Worm (Caenorhabditis elegans) whole organism, L1 larva: ENCODE measurements around the gene C44C10.5.

Experiments used
- C34B4.2 ChIP-seq: sonication (generic microtip); optimal IDR thresholded peaks from 2 replicates; lab custom pipeline; 2017; ENCODE audit warnings: mild to moderate bottlenecking, missing genetic modification characterization, missing compliant biosample characterization
- F16B12.6 ChIP-seq: fragments of 150-350 bp; optimal IDR thresholded peaks from 2 replicates; lab custom pipeline; 2014; ENCODE audit warnings: missing biosample characterization, missing genetic modification characterization
- Y116A8C.19 ChIP-seq: sonication (generic microtip); optimal IDR thresholded peaks from 2 replicates; lab custom pipeline; 2016; ENCODE audit warnings: missing compliant biosample characterization, missing genetic modification characterization, borderline replicate concordance
- alr-1 ChIP-seq: fragments of 200-800 bp; sonication (Bioruptor generic); optimal IDR thresholded peaks from 2 replicates; lab custom pipeline; 2018; ENCODE audit warnings: borderline replicate concordance, mild to moderate bottlenecking, missing genetic modification characterization, missing compliant biosample characterization
- ama-1 ChIP-seq: fragments of 150-350 bp; optimal IDR thresholded peaks from 2 replicates; lab custom pipeline; 2014
- blmp-1 ChIP-seq: fragments of 150-350 bp; optimal IDR thresholded peaks from 2 replicates; lab custom pipeline; 2014; ENCODE audit warnings: missing biosample characterization, missing genetic modification characterization
- ceh-63 ChIP-seq: fragments of 200-800 bp; sonication (Bioruptor generic); optimal IDR thresholded peaks from 2 replicates; lab custom pipeline; 2018; ENCODE audit warnings: mild to moderate bottlenecking, missing genetic modification characterization, missing compliant biosample characterization
- ceh-8 ChIP-seq: fragments of 200-800 bp; sonication (Bioruptor generic); optimal IDR thresholded peaks from 2 replicates; lab custom pipeline; 2018; ENCODE audit warnings: mild to moderate bottlenecking, missing genetic modification characterization, moderate library complexity, missing compliant biosample characterization
- ceh-82 ChIP-seq, 3 experiments: fragments of 150-350 bp in 1 of 3; sonication (generic microtip) in 2 of 3; optimal IDR thresholded peaks; 2 replicates each; lab custom pipeline; 2014 to 2017; ENCODE audit warnings: missing biosample characterization in 3 of 3, missing genetic modification characterization in 3 of 3
- ceh-88 ChIP-seq: fragments of 200-800 bp; sonication (Bioruptor generic); IDR thresholded peaks from 2 replicates; pipeline ENCODE4 v1.3.6; 2022; ENCODE audit warnings: missing genetic modification characterization, missing compliant biosample characterization
- ces-1 ChIP-seq: fragments of 150-350 bp; optimal IDR thresholded peaks from 2 replicates; lab custom pipeline; 2014; ENCODE audit warnings: missing biosample characterization, missing genetic modification reagents, missing genetic modification characterization
- efl-1 ChIP-seq, 4 experiments: fragments of 150-350 bp; optimal IDR thresholded peaks in 3 of 4; peaks in 1 of 4; 1 replicate in 1 of 4; 2 replicates in 3 of 4; lab custom pipeline; 2014; ENCODE audit warnings: missing biosample characterization in 2 of 4, missing genetic modification characterization in 2 of 4, missing genetic modification reagents in 2 of 4
- egl-13 ChIP-seq: sonication (generic microtip); optimal IDR thresholded peaks from 2 replicates; lab custom pipeline; 2016; ENCODE audit warnings: missing genotype, missing genetic modification reagents, missing genetic modification characterization, missing compliant biosample characterization
- egl-27 ChIP-seq, 2 experiments: fragments of 150-350 bp in 1 of 2; sonication (generic microtip); optimal IDR thresholded peaks; 3 replicates each; lab custom pipeline; 2017 to 2018; ENCODE audit warnings: missing biosample characterization in 2 of 2, missing genetic modification characterization in 2 of 2, missing genetic modification reagents in 2 of 2
- elt-3 ChIP-seq, 6 experiments: fragments of 150-350 bp in 1 of 6; sonication (generic microtip); optimal IDR thresholded peaks; 2 replicates each; lab custom pipeline; 2017 to 2018; ENCODE audit warnings: missing biosample characterization in 6 of 6, missing genetic modification characterization in 6 of 6, inconsistent platforms in 1 of 6
- ets-5 ChIP-seq: fragments of 200-800 bp; sonication (Bioruptor generic); IDR thresholded peaks from 2 replicates; pipeline ENCODE4 v1.3.6; 2022; ENCODE audit warnings: missing genetic modification characterization, missing compliant biosample characterization
- fkh-4 ChIP-seq: sonication (generic microtip); optimal IDR thresholded peaks from 2 replicates; lab custom pipeline; 2016; ENCODE audit warnings: missing compliant biosample characterization, missing genetic modification characterization, borderline replicate concordance
- fkh-8 ChIP-seq: sonication (generic microtip); optimal IDR thresholded peaks from 2 replicates; lab custom pipeline; 2016; ENCODE audit warnings: mild to moderate bottlenecking, missing genetic modification characterization, missing compliant biosample characterization
- grh-1 ChIP-seq: fragments of 200-800 bp; sonication (Bioruptor generic); IDR thresholded peaks from 2 replicates; pipeline ENCODE4 v1.3.6; 2022; ENCODE audit warnings: missing genetic modification reagents, missing genetic modification characterization, missing compliant biosample characterization
- hlh-17 ChIP-seq: fragments of 200-800 bp; sonication (Bioruptor generic); optimal IDR thresholded peaks from 2 replicates; lab custom pipeline; 2018; ENCODE audit warnings: missing genetic modification characterization, mild to moderate bottlenecking, missing compliant biosample characterization, moderate library complexity, borderline replicate concordance
- hlh-4 ChIP-seq: sonication (generic microtip); optimal IDR thresholded peaks from 2 replicates; lab custom pipeline; 2016; ENCODE audit warnings: mild to moderate bottlenecking, missing genetic modification characterization, missing compliant biosample characterization
- hpl-2 ChIP-seq: fragments of 150-350 bp; optimal IDR thresholded peaks from 2 replicates; lab custom pipeline; 2014; ENCODE audit warnings: missing biosample characterization, missing genetic modification reagents, missing genetic modification characterization
- irx-1 ChIP-seq: sonication (generic microtip); optimal IDR thresholded peaks from 2 replicates; lab custom pipeline; 2016; ENCODE audit warnings: missing genetic modification characterization, missing compliant biosample characterization
- lin-14 ChIP-seq: fragments of 200-800 bp; sonication (Bioruptor generic); optimal IDR thresholded peaks from 2 replicates; lab custom pipeline; 2018; ENCODE audit warnings: mild to moderate bottlenecking, missing genetic modification characterization, moderate library complexity, missing compliant biosample characterization
- lin-15B ChIP-seq: fragments of 150-350 bp; sonication (generic microtip); optimal IDR thresholded peaks from 3 replicates; lab custom pipeline; 2014; ENCODE audit warnings: missing biosample characterization, missing genetic modification characterization
- lin-35 ChIP-seq, 2 experiments: fragments of 150-350 bp; optimal IDR thresholded peaks; 2 replicates each; lab custom pipeline; 2014; ENCODE audit warnings: missing biosample characterization in 2 of 2, missing genetic modification characterization in 2 of 2, missing genetic modification reagents in 2 of 2
- lin-39 ChIP-seq: fragments of 150-350 bp; optimal IDR thresholded peaks from 2 replicates; lab custom pipeline; 2014; ENCODE audit warnings: missing biosample characterization, missing genetic modification reagents, missing genetic modification characterization
- mab-9 ChIP-seq: fragments of 200-800 bp; sonication (Bioruptor generic); IDR thresholded peaks from 2 replicates; pipeline ENCODE4 v1.3.6; 2022; ENCODE audit warnings: missing genetic modification reagents, missing genetic modification characterization, missing compliant biosample characterization
- mdl-1 ChIP-seq, 2 experiments: fragments of 150-350 bp; optimal IDR thresholded peaks; 2 replicates each; lab custom pipeline; 2014 to 2017; ENCODE audit warnings: missing biosample characterization in 2 of 2, missing genetic modification characterization in 2 of 2, inconsistent platforms in 1 of 2
- mef-2 ChIP-seq: fragments of 150-350 bp; optimal IDR thresholded peaks from 2 replicates; lab custom pipeline; 2014; ENCODE audit warnings: missing biosample characterization, missing genetic modification characterization
- mep-1 ChIP-seq: fragments of 150-350 bp; optimal IDR thresholded peaks from 2 replicates; lab custom pipeline; 2014; ENCODE audit warnings: missing biosample characterization, missing genetic modification characterization
- nhr-11 ChIP-seq: fragments of 150-350 bp; optimal IDR thresholded peaks from 2 replicates; lab custom pipeline; 2014; ENCODE audit warnings: missing biosample characterization, missing genetic modification characterization
- nhr-237 ChIP-seq: fragments of 150-350 bp; optimal IDR thresholded peaks from 2 replicates; lab custom pipeline; 2014; ENCODE audit warnings: missing biosample characterization, missing genetic modification characterization
- nhr-28 ChIP-seq: fragments of 150-350 bp; optimal IDR thresholded peaks from 2 replicates; lab custom pipeline; 2014; ENCODE audit warnings: missing biosample characterization, missing genetic modification characterization
- nhr-71 ChIP-seq: sonication (generic microtip); optimal IDR thresholded peaks from 2 replicates; lab custom pipeline; 2016; ENCODE audit warnings: mild to moderate bottlenecking, missing genetic modification characterization, moderate library complexity, missing compliant biosample characterization
- nhr-77 ChIP-seq: fragments of 150-350 bp; optimal IDR thresholded peaks from 2 replicates; lab custom pipeline; 2014; ENCODE audit warnings: missing biosample characterization, missing genetic modification characterization
- nhr-84 ChIP-seq: sonication (generic microtip); optimal IDR thresholded peaks from 2 replicates; lab custom pipeline; 2017; ENCODE audit warnings: missing biosample characterization, missing genetic modification characterization
- nhr-90 ChIP-seq: sonication (generic microtip); optimal IDR thresholded peaks from 2 replicates; lab custom pipeline; 2016; ENCODE audit warnings: mild to moderate bottlenecking, missing genetic modification characterization, missing compliant biosample characterization; ENCODE audit not compliant: poor library complexity
- pag-3 ChIP-seq: sonication (generic microtip); optimal IDR thresholded peaks from 2 replicates; lab custom pipeline; 2017; ENCODE audit warnings: missing genetic modification characterization, mild to moderate bottlenecking, missing compliant biosample characterization, antibody characterized with exemption, borderline replicate concordance; ENCODE audit not compliant: insufficient read depth
- pax-3 ChIP-seq: fragments of 200-800 bp; sonication (Bioruptor generic); optimal IDR thresholded peaks from 2 replicates; lab custom pipeline; 2018; ENCODE audit warnings: mild to moderate bottlenecking, missing genetic modification characterization, moderate library complexity, missing compliant biosample characterization
- pqm-1 ChIP-seq: sonication (generic microtip); optimal IDR thresholded peaks from 3 replicates; lab custom pipeline; 2017; ENCODE audit warnings: missing biosample characterization, missing genetic modification characterization
- rnt-1 ChIP-seq: sonication (generic microtip); optimal IDR thresholded peaks from 2 replicates; lab custom pipeline; 2016; ENCODE audit warnings: mild to moderate bottlenecking, missing genetic modification characterization, moderate library complexity, missing compliant biosample characterization
- snpc-4 ChIP-seq: fragments of 150-350 bp; optimal IDR thresholded peaks from 2 replicates; lab custom pipeline; 2014; ENCODE audit warnings: missing biosample characterization, missing genetic modification characterization
- sox-4 ChIP-seq: sonication (generic microtip); optimal IDR thresholded peaks from 2 replicates; lab custom pipeline; 2016; ENCODE audit warnings: missing genetic modification characterization, missing compliant biosample characterization
- swsn-7 ChIP-seq: sonication (generic microtip); optimal IDR thresholded peaks from 2 replicates; lab custom pipeline; 2016; ENCODE audit warnings: missing genetic modification characterization, missing compliant biosample characterization
- tbx-2 ChIP-seq: sonication (generic microtip); optimal IDR thresholded peaks from 2 replicates; lab custom pipeline; 2016; ENCODE audit warnings: missing genetic modification characterization, missing compliant biosample characterization
- tlp-1 ChIP-seq: fragments of 150-350 bp; optimal IDR thresholded peaks from 2 replicates; lab custom pipeline; 2014; ENCODE audit warnings: missing biosample characterization, missing genetic modification characterization
- unc-130 ChIP-seq: fragments of 150-350 bp; optimal IDR thresholded peaks from 2 replicates; lab custom pipeline; 2017; ENCODE audit warnings: missing biosample characterization, missing genetic modification characterization, inconsistent platforms
- unc-30 ChIP-seq: sonication (generic microtip); optimal IDR thresholded peaks from 2 replicates; lab custom pipeline; 2017; ENCODE audit warnings: missing biosample characterization, missing genetic modification characterization
- unc-62 ChIP-seq: fragments of 150-350 bp; optimal IDR thresholded peaks from 2 replicates; lab custom pipeline; 2014; ENCODE audit warnings: missing biosample characterization, missing genetic modification reagents, missing genetic modification characterization
- unc-86 ChIP-seq: sonication (generic microtip); optimal IDR thresholded peaks from 2 replicates; lab custom pipeline; 2016; ENCODE audit warnings: missing genetic modification characterization, missing compliant biosample characterization
- unc-98 ChIP-seq: fragments of 200-800 bp; sonication (Bioruptor generic); IDR thresholded peaks from 2 replicates; pipeline ENCODE4 v1.3.6; 2022; ENCODE audit warnings: missing genetic modification characterization, missing compliant biosample characterization
- zag-1 ChIP-seq: fragments of 150-350 bp; optimal IDR thresholded peaks from 2 replicates; lab custom pipeline; 2014; ENCODE audit warnings: missing biosample characterization, missing genetic modification characterization

Gene C44C10.5

DNA sequence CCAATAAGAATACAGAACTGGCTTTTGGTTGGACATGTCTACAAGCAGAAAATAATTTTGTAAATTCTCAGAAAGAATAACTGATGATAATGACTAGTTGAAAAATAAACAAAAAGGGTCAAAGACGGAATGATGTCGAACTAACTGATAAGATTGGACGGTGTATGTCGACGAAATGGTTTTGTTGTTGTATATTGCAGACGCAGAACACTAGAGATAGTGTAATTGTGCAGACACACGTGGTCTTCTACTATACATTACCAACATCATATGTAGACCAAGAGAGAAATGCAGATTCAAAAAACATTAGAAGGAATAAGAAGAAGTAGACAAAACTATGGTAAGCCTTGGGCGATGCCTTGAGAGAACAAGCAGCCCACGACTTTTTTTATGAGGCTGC lies 37.4 kb downstream of the C44C10.5 start, which contains the start of the genes gst-42 and D1053.2 (continued):
- TF ChIP-seq nhr-71 (peak; percentile 71), unc-86 (tag; lab: Kevin White, UChicago) (no peak), nhr-11 (tag; lab: Kevin White, UChicago) (no peak), fkh-4 (no peak), pax-3 (no peak), mab-9 (GFP tag; lab: Robert Waterston, UW) (no peak), alr-1 (tag; lab: Kevin White, UChicago) (no peak), Y116A8C.19 (tag; lab: Kevin White, UChicago) (no peak), unc-30 (tag; lab: Kevin White, UChicago) (no peak), efl-1 (optimal IDR thresholded peaks at IDR 0.05; lab: Kevin White, UChicago) (no peak), efl-1 (GFP tag; optimal IDR thresholded peaks at IDR 0.05 in 1 of 2; lab: Kevin White, UChicago) (no peak), hpl-2 (GFP tag; lab: Kevin White, UChicago) (no peak), ceh-88 (GFP tag; lab: Robert Waterston, UW) (no peak), ceh-8 (no peak), lin-35 (GFP tag; optimal IDR thresholded peaks at IDR 0.05; lab: Kevin White, UChicago) (peak in 1 of 2 experiments; percentile 75), sox-4 (tag; lab: Kevin White, UChicago) (no peak), ces-1 (GFP tag; lab: Kevin White, UChicago) (no peak), nhr-28 (tag; lab: Kevin White, UChicago) (no peak), C34B4.2 (no peak), unc-130 (tag; lab: Kevin White, UChicago) (peak; percentile 47), pag-3 (tag; lab: Kevin White, UChicago) (no peak), nhr-237 (tag; lab: Kevin White, UChicago) (no peak), ets-5 (GFP tag; lab: Robert Waterston, UW) (no peak), mep-1 (tag; lab: Kevin White, UChicago) (peak; percentile 19), hlh-4 (tag; lab: Kevin White, UChicago) (no peak), pqm-1 (tag; lab: Kevin White, UChicago) (peak; percentile 20), irx-1 (tag; lab: Kevin White, UChicago) (no peak), swsn-7 (tag; lab: Kevin White, UChicago) (no peak), F16B12.6 (tag; lab: Kevin White, UChicago) (no peak), egl-27 (tag; optimal IDR thresholded peaks at IDR 0.05; lab: Kevin White, UChicago) (no peak), hlh-17 (GFP tag; lab: Kevin White, UChicago) (no peak), elt-3 (tag; optimal IDR thresholded peaks at IDR 0.05; lab: Kevin White, UChicago) (peak in 5 of 6 experiments; percentile 76 to 93 (median 89)), mdl-1 (tag; optimal IDR thresholded peaks at IDR 0.05; lab: Kevin White, UChicago) (peak in 1 of 2 experiments; percentile 86), rnt-1 (tag; lab: Kevin White, UChicago) (no peak), ama-1 (no peak), blmp-1 (tag; lab: Kevin White, UChicago) (peak; percentile 59), lin-14 (peak; percentile 80), lin-39 (no peak), nhr-77 (tag; lab: Kevin White, UChicago) (no peak), nhr-90 (tag; lab: Kevin White, UChicago) (peak; percentile 53), ceh-63 (GFP tag; lab: Kevin White, UChicago) (no peak), fkh-8 (tag; lab: Kevin White, UChicago) (no peak), tlp-1 (no peak), zag-1 (tag; lab: Kevin White, UChicago) (no peak), egl-13 (tag; lab: Kevin White, UChicago) (no peak), grh-1 (GFP tag; lab: Robert Waterston, UW) (no peak), nhr-84 (no peak), unc-62 (GFP tag; lab: Kevin White, UChicago) (no peak), tbx-2 (tag; lab: Kevin White, UChicago) (peak; percentile 28), snpc-4 (no peak), mef-2 (tag; lab: Kevin White, UChicago) (no peak), unc-98 (GFP tag; lab: Robert Waterston, UW) (no peak), lin-15B (tag; lab: Kevin White, UChicago) (no peak), ceh-82 (tag; optimal IDR thresholded peaks at IDR 0.05; lab: Kevin White, UChicago) (no peak)
